Fruit fly (Drosophila melanogaster): Measurements from ENCODE around the gene CG1317.

CG1317 gene

dm6 chr3L:2371882-2372281 lies at the start of gene CG1317, which contains the start of gene CG8993:
TSS of gene CG1317 (minus strand) at chr3L:2371939.
TSS of gene CG8993 (plus strand) at chr3L:2372199.
- TF ChIP-seq noc (tag; optimal IDR thresholded peaks at IDR 0.05), result peak; percentile 23

- TF ChIP-seq noc (tag; optimal IDR thresholded peaks at IDR 0.05), result no peak
Observed at dm6 chr3L:2421138-2421537, 49.4 kb upstream of the CG1317 start.

- peak; percentile 86 for TF ChIP-seq noc (tag; optimal IDR thresholded peaks at IDR 0.05)
Observed at dm6 chr3L:2418769-2419168, 47.0 kb upstream of the CG1317 start.

dm6 chr3L:2417399-2418040 lies 45.8 kb upstream of the CG1317 start:
- TF ChIP-seq noc (tag; optimal IDR thresholded peaks at IDR 0.05), result peak; percentile 77

dm6 chr3L:2414876-2415275 lies 43.1 kb upstream of the CG1317 start:
- TF ChIP-seq noc (tag; optimal IDR thresholded peaks at IDR 0.05), result no peak

dm6 chr3L:2411564-2412080 lies 39.9 kb upstream of the CG1317 start:
- peak; percentile 11 for TF ChIP-seq noc (tag; optimal IDR thresholded peaks at IDR 0.05)

dm6 chr3L:2410869-2411268 lies 39.1 kb upstream of the CG1317 start:
- no peak for TF ChIP-seq noc (tag; optimal IDR thresholded peaks at IDR 0.05)

dm6 chr3L:2409289-2409688 lies 37.5 kb upstream of the CG1317 start:
- no peak for TF ChIP-seq noc (tag; optimal IDR thresholded peaks at IDR 0.05)

dm6 chr3L:2407945-2408344 lies 36.2 kb upstream of the CG1317 start:
- TF ChIP-seq noc (tag; optimal IDR thresholded peaks at IDR 0.05), result no peak

dm6 chr3L:2407271-2407670 lies 35.5 kb upstream of the CG1317 start:
- TF ChIP-seq noc (tag; optimal IDR thresholded peaks at IDR 0.05), result no peak

- TF ChIP-seq noc (tag; optimal IDR thresholded peaks at IDR 0.05), result no peak
Observed at dm6 chr3L:2402206-2402605, 30.5 kb upstream of the CG1317 start.

dm6 chr3L:2400227-2400840 lies 28.6 kb upstream of the CG1317 start:
- TF ChIP-seq noc (tag; optimal IDR thresholded peaks at IDR 0.05), result peak; percentile 46

- no peak for TF ChIP-seq noc (tag; optimal IDR thresholded peaks at IDR 0.05)
Observed at dm6 chr3L:2399788-2400187, 28.0 kb upstream of the CG1317 start.

- TF ChIP-seq noc (tag; optimal IDR thresholded peaks at IDR 0.05), result no peak
Observed at dm6 chr3L:2398636-2399035, 26.9 kb upstream of the CG1317 start.

- no peak for TF ChIP-seq noc (tag; optimal IDR thresholded peaks at IDR 0.05)
Observed at dm6 chr3L:2397571-2398187, 25.9 kb upstream of the CG1317 start.

- TF ChIP-seq noc (tag; optimal IDR thresholded peaks at IDR 0.05), result no peak
Observed at dm6 chr3L:2392745-2393435, 21.2 kb upstream of the CG1317 start.

Data from whole organism, larva.